Fruit fly (Drosophila melanogaster): ENCODE measurements around the gene CG4553.

DNA sequence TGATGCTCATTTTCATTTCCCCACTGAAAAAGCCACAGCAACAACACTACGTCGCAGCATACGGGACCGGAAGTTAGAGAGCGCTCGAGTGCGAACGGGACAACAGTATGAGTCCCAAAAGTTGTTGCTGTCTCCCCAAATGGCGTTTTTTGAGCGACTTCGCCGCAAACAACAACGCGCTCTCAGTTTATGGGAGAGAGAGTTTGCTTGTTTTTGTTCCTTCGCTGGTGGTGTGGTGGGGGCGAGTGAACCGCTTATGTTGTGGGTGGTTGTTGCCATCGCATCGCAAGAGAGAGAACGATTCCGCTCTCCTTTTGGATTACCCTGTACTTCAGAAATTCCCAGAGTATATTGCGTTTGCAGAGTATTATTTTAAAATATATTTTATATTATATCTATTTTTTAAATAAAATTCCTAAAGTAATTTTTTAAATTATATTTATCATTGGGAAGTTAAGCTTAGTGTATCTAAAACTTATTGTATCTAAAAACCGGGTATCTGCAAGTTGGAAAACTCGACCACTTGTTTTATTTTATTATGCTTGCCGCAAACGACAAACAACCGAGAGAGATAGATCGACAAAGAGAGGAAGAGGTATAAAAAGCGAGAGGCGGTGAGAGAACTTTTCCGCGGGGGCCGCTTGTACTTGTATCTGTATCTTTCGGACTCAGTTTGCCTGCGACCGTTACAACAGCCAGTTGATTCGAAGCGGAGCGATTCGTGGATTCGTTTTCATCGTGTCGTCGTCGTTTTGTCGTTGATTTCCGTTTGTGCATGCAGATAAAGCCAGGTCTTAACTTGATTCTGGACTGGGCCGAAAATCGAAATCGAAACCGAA, 39.0 kb upstream of the CG4553 start, which contains the start of gene msi:
- no peak for TF ChIP-seq CG8478 (optimal IDR thresholded peaks at IDR 0.05)
- TF ChIP-seq CTCF (optimal IDR thresholded peaks at IDR 0.05) = no peak

Measured in S2 (cell line).